Worm (Caenorhabditis elegans): ENCODE data around the gene pals-24.
A peak's percentile ranks its signal among the peaks of the same experiment; 100 is the strongest.

pals-24 gene

ce11 chrIII:87183-87582 lies 33.1 kb upstream of the pals-24 start, which contains the start of the genes F54C4.4 and mrpl-40 (continued):
- peak; percentile 81 for TF ChIP-seq unc-55 (GFP tag; optimal IDR thresholded peaks at IDR 0.05)
- TF ChIP-seq R02D3.7 (tag; optimal IDR thresholded peaks at IDR 0.05) = peak; percentile 94
- TF ChIP-seq nhr-25 (tag; optimal IDR thresholded peaks at IDR 0.05) = peak; percentile 37
- TF ChIP-seq skn-1 (tag; optimal IDR thresholded peaks at IDR 0.05) = no peak
- peak; percentile 33 for TF ChIP-seq mab-5 (tag; optimal IDR thresholded peaks at IDR 0.05)
- TF ChIP-seq unc-39 (tag; optimal IDR thresholded peaks at IDR 0.05) = no peak
- TF ChIP-seq ama-1 (optimal IDR thresholded peaks at IDR 0.05) = no peak
- no peak for TF ChIP-seq elt-1 (tag; optimal IDR thresholded peaks at IDR 0.05)
- TF ChIP-seq ceh-82 (tag; optimal IDR thresholded peaks at IDR 0.05) = no peak
- no peak for TF ChIP-seq nhr-23 (tag; optimal IDR thresholded peaks at IDR 0.05)
- TF ChIP-seq unc-62 (GFP tag; optimal IDR thresholded peaks at IDR 0.05) = no peak
- TF ChIP-seq dmd-4 (tag; optimal IDR thresholded peaks at IDR 0.05) = no peak
- no peak for TF ChIP-seq ztf-11 (tag; optimal IDR thresholded peaks at IDR 0.05)
- TF ChIP-seq gmeb-1 (tag; optimal IDR thresholded peaks at IDR 0.05) = peak; percentile 73
- peak; percentile 54 for TF ChIP-seq nhr-129 (tag; optimal IDR thresholded peaks at IDR 0.05)
- TF ChIP-seq sma-3 (GFP tag; optimal IDR thresholded peaks at IDR 0.05) = peak; percentile 75
- TF ChIP-seq ceh-16 (tag; optimal IDR thresholded peaks at IDR 0.05) = peak; percentile 43
- TF ChIP-seq lin-39 (tag; optimal IDR thresholded peaks at IDR 0.05) = no peak
- peak; percentile 56 to 82 for TF ChIP-seq lsy-2 (tag; optimal IDR thresholded peaks at IDR 0.05)
- TF ChIP-seq ztf-1 (GFP tag; conservative IDR thresholded peaks at IDR 0.05) = no peak
- no peak for TF ChIP-seq zag-1 (tag; optimal IDR thresholded peaks at IDR 0.05)
- TF ChIP-seq nhr-12 (tag; optimal IDR thresholded peaks at IDR 0.05) = no peak

ce11 chrIII:89155-89554 lies 31.1 kb upstream of the pals-24 start:
- TF ChIP-seq lsy-2 (tag; optimal IDR thresholded peaks at IDR 0.05) (peak; percentile 17 to 62), nhr-129 (tag; optimal IDR thresholded peaks at IDR 0.05) (peak; percentile 48), dmd-4 (tag; optimal IDR thresholded peaks at IDR 0.05) (no peak), unc-55 (GFP tag; optimal IDR thresholded peaks at IDR 0.05) (peak; percentile 52), ama-1 (optimal IDR thresholded peaks at IDR 0.05) (peak; percentile 54), lin-13 (GFP tag; optimal IDR thresholded peaks at IDR 0.05) (no peak), nhr-12 (tag; optimal IDR thresholded peaks at IDR 0.05) (no peak), C34F6.9 (tag; optimal IDR thresholded peaks at IDR 0.05) (peak; percentile 26), elt-1 (tag; optimal IDR thresholded peaks at IDR 0.05) (no peak), ztf-1 (GFP tag; conservative IDR thresholded peaks at IDR 0.05) (no peak), crh-2 (tag; optimal IDR thresholded peaks at IDR 0.05) (peak; percentile 48), mdl-1 (tag; optimal IDR thresholded peaks at IDR 0.05) (no peak), skn-1 (tag; optimal IDR thresholded peaks at IDR 0.05) (no peak), nhr-23 (tag; optimal IDR thresholded peaks at IDR 0.05) (no peak), peb-1 (tag; optimal IDR thresholded peaks at IDR 0.05) (no peak), ztf-4 (tag; optimal IDR thresholded peaks at IDR 0.05) (peak; percentile 47), fos-1 (tag; optimal IDR thresholded peaks at IDR 0.05) (peak; percentile 49), F13H6.1 (tag; optimal IDR thresholded peaks at IDR 0.05) (no peak), gmeb-1 (tag; optimal IDR thresholded peaks at IDR 0.05) (peak; percentile 45), mab-5 (tag; optimal IDR thresholded peaks at IDR 0.05) (no peak), lin-39 (tag; optimal IDR thresholded peaks at IDR 0.05) (no peak), nhr-21 (tag; optimal IDR thresholded peaks at IDR 0.05) (peak; percentile 44), sma-3 (GFP tag; optimal IDR thresholded peaks at IDR 0.05) (peak; percentile 51), nhr-237 (tag; optimal IDR thresholded peaks at IDR 0.05) (no peak), ceh-16 (tag; optimal IDR thresholded peaks at IDR 0.05) (no peak), egl-27 (tag; optimal IDR thresholded peaks at IDR 0.05) (peak; percentile 34), unc-39 (tag; optimal IDR thresholded peaks at IDR 0.05) (no peak), sma-9 (GFP tag; optimal IDR thresholded peaks at IDR 0.05) (peak; percentile 5), sma-9 (tag; optimal IDR thresholded peaks at IDR 0.05) (no peak), aly-2 (tag; optimal IDR thresholded peaks at IDR 0.05) (no peak), nhr-77 (tag; optimal IDR thresholded peaks at IDR 0.05) (peak; percentile 50), nhr-6 (tag; optimal IDR thresholded peaks at IDR 0.05) (no peak), R02D3.7 (tag; optimal IDR thresholded peaks at IDR 0.05) (peak; percentile 10), Y55F3AM.14 (GFP tag; optimal IDR thresholded peaks at IDR 0.05) (no peak), mbf-1 (tag; optimal IDR thresholded peaks at IDR 0.05) (no peak), ztf-11 (tag; optimal IDR thresholded peaks at IDR 0.05) (no peak), unc-62 (GFP tag; optimal IDR thresholded peaks at IDR 0.05) (no peak), zag-1 (tag; optimal IDR thresholded peaks at IDR 0.05) (no peak)

- TF ChIP-seq nhr-10 (tag; optimal IDR thresholded peaks at IDR 0.05) (no peak), unc-55 (GFP tag; optimal IDR thresholded peaks at IDR 0.05) (no peak), zag-1 (tag; optimal IDR thresholded peaks at IDR 0.05) (no peak), alr-1 (tag; optimal IDR thresholded peaks at IDR 0.05) (no peak), nhr-6 (tag; optimal IDR thresholded peaks at IDR 0.05) (no peak), sem-4 (tag; optimal IDR thresholded peaks at IDR 0.05) (no peak)
Measured at ce11 chrIII:92247-92646, 28.0 kb upstream of the pals-24 start.

All from whole organism, L2 larva.